Fruit fly (Drosophila melanogaster) Kc167 (cell line): ENCODE results near the gene TAF1B.

ENCODE experiments used
- Sin3A ChIP-seq: fragments of >200 bp; optimal IDR thresholded peaks from 2 replicates; lab custom pipeline; 2018; ENCODE audit warnings: missing external identifiers
- h ChIP-seq: fragments of >200 bp; optimal IDR thresholded peaks from 3 replicates; lab custom pipeline; 2018; ENCODE audit warnings: missing external identifiers
- insv ChIP-seq: fragments of >200 bp; optimal IDR thresholded peaks from 3 replicates; lab custom pipeline; 2018; ENCODE audit warnings: missing external identifiers
- psq ChIP-seq: fragments of >200 bp; optimal IDR thresholded peaks from 2 replicates; lab custom pipeline; 2017; ENCODE audit warnings: missing external identifiers

DNA sequence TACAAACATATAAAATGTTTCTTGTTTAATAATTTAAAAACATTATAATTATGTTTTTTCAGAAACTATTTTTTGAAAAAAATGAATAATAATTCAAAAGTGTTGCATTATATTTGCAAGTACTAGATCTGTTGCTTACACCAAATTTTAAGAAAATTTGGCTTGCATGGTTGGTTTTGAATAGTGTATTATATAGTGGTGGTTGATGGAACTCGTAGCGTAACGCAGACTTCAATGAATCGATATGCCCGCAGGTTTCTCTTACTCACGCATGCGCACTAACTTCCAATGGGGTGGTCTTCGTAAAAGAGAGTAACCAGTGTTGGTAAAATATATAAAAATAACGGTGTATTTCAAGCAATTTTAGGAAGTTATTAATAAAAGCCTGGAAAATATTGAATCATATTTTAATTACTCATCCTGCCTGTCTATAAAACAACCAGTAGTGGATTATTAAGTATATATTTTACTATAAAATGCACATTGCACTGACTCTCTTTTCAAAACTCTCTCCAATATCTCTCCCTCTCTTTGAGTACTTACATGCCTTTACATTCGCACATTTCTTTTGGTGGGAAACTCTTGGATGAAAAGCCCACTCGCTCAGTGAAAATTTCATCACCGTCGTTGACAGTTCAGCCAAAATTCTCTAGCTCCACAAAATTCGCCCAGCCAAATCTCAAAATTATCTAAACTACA, 46.2 kb upstream of the TAF1B start, which contains the start of gene Syn:
- TF ChIP-seq h (lab: Kevin White, UChicago): no peak
- TF ChIP-seq insv (lab: Kevin White, UChicago): no peak
- no peak for TF ChIP-seq psq
- TF ChIP-seq Sin3A: no peak
